Worm (Caenorhabditis elegans) whole organism, early embryonic: ENCODE results near the gene srv-9.

Experiments used
- F13C5.2 ChIP-seq: sonication (generic microtip); optimal IDR thresholded peaks from 2 replicates; lab custom pipeline; 2017; ENCODE audit warnings: mild to moderate bottlenecking, missing genetic modification characterization, inconsistent platforms, missing compliant biosample characterization
- ama-1 ChIP-seq: fragments of 150-350 bp; optimal IDR thresholded peaks from 2 replicates; lab custom pipeline; 2014
- ceh-13 ChIP-seq: fragments of 200-800 bp; sonication (Bioruptor generic); optimal IDR thresholded peaks from 2 replicates; lab custom pipeline; 2018; ENCODE audit warnings: mild to moderate bottlenecking, missing genetic modification characterization, missing compliant biosample characterization
- ceh-36 ChIP-seq: sonication (generic microtip); optimal IDR thresholded peaks from 2 replicates; lab custom pipeline; 2016; ENCODE audit warnings: missing genetic modification characterization, inconsistent platforms, missing compliant biosample characterization
- ets-7 ChIP-seq: sonication (generic microtip); optimal IDR thresholded peaks from 2 replicates; lab custom pipeline; 2016; ENCODE audit warnings: missing genotype, missing genetic modification characterization, missing compliant biosample characterization
- flt-1 ChIP-seq: fragments of 200-800 bp; sonication (Bioruptor generic); IDR thresholded peaks from 2 replicates; pipeline ENCODE4 v1.3.6; 2022; ENCODE audit warnings: missing genetic modification characterization, missing compliant biosample characterization
- hmbx-1 ChIP-seq: sonication (generic microtip); optimal IDR thresholded peaks from 2 replicates; lab custom pipeline; 2016; ENCODE audit warnings: mild to moderate bottlenecking, missing genetic modification characterization, missing compliant biosample characterization
- hnd-1 ChIP-seq: sonication (generic microtip); optimal IDR thresholded peaks from 2 replicates; lab custom pipeline; 2016; ENCODE audit warnings: missing genetic modification characterization, missing compliant biosample characterization
- pes-1 ChIP-seq: fragments of 200-800 bp; sonication (Bioruptor generic); IDR thresholded peaks from 2 replicates; pipeline ENCODE4 v1.3.6; 2022; ENCODE audit warnings: missing genetic modification reagents, missing genetic modification characterization, missing compliant biosample characterization
- scrt-1 ChIP-seq: fragments of 200-800 bp; sonication (Bioruptor generic); IDR thresholded peaks from 2 replicates; pipeline ENCODE4 v1.3.6; 2022; ENCODE audit warnings: missing genetic modification characterization, missing compliant biosample characterization
- sea-1 ChIP-seq: fragments of 200-800 bp; sonication (Bioruptor generic); conservative IDR thresholded peaks from 2 replicates; pipeline ENCODE4 v1.3.6; 2022; ENCODE audit warnings: missing genetic modification characterization, missing compliant biosample characterization
- tbx-11 ChIP-seq: fragments of 200-800 bp; sonication (Bioruptor generic); IDR thresholded peaks from 2 replicates; pipeline ENCODE4 v1.3.6; 2022; ENCODE audit warnings: missing genetic modification characterization, missing compliant biosample characterization
- tbx-37 ChIP-seq: fragments of 200-800 bp; sonication (Bioruptor generic); conservative IDR thresholded peaks from 2 replicates; pipeline ENCODE4 v1.3.6; 2022; ENCODE audit warnings: missing genetic modification reagents, missing genetic modification characterization, missing compliant biosample characterization
- tra-4 ChIP-seq: sonication (generic microtip); optimal IDR thresholded peaks from 2 replicates; lab custom pipeline; 2017; ENCODE audit warnings: missing genetic modification characterization, missing compliant biosample characterization

DNA sequence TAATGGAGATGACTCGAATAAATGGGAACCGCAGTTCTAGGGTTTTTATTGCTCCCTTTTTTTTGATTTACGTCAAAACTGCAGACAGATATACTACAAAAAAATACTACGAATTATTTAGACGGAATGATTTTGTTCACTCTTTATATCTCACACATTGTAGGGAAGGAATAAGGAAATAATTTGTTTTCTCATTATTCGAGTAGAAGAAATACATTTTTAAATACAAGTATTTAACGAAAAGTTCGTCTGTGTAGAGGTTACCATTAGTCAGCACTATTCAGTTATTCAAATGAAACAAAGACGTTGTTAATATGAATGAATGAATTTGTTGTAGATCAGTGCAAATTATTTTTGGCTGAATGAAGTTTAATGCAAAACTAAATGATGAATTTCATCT lies 3.8 kb upstream of the srv-9 start, which contains the start of gene srd-18:
- no peak for TF ChIP-seq ama-1 (lab: Kevin White, UChicago)
- no peak for TF ChIP-seq sea-1 (GFP tag; lab: Robert Waterston, UW)
- no peak for TF ChIP-seq flt-1 (GFP tag; lab: Robert Waterston, UW)
- TF ChIP-seq hnd-1 (tag; lab: Kevin White, UChicago): no peak
- no peak for TF ChIP-seq tbx-37
- TF ChIP-seq tra-4: no peak
- no peak for TF ChIP-seq hmbx-1 (tag; lab: Kevin White, UChicago)
- TF ChIP-seq scrt-1 (GFP tag; lab: Robert Waterston, UW): no peak
- no peak for TF ChIP-seq tbx-11 (GFP tag; lab: Robert Waterston, UW)
- no peak for TF ChIP-seq F13C5.2 (tag; lab: Kevin White, UChicago)
- TF ChIP-seq ets-7 (tag; lab: Kevin White, UChicago): no peak
- TF ChIP-seq ceh-36: no peak
- no peak for TF ChIP-seq ceh-13 (GFP tag; lab: Kevin White, UChicago)
- no peak for TF ChIP-seq pes-1
